Worm (Caenorhabditis elegans) whole organism, young adult: ENCODE results near the gene exc-5.

Experiments
- B0336.3 ChIP-seq: fragments of 200-800 bp; sonication (Bioruptor generic); IDR thresholded peaks from 2 replicates; pipeline ENCODE4 v1.3.6; 2022; ENCODE audit warnings: missing genetic modification characterization, missing compliant biosample characterization
- F10E7.11 ChIP-seq: sonication (generic microtip); optimal IDR thresholded peaks from 2 replicates; lab custom pipeline; 2017; ENCODE audit warnings: mild to moderate bottlenecking, missing genetic modification characterization, moderate library complexity, missing compliant biosample characterization
- F33H1.4 ChIP-seq: fragments of 200-800 bp; sonication (Bioruptor generic); IDR thresholded peaks from 2 replicates; pipeline ENCODE4 v1.3.6; 2022; ENCODE audit warnings: missing genetic modification reagents, missing genetic modification characterization, missing compliant biosample characterization
- F49E8.2 ChIP-seq: sonication (generic microtip); optimal IDR thresholded peaks from 3 replicates; lab custom pipeline; 2017; ENCODE audit warnings: missing genetic modification characterization, mild to moderate bottlenecking, missing compliant biosample characterization, antibody characterized with exemption, moderate library complexity; ENCODE audit not compliant: insufficient read depth
- F52B5.7 ChIP-seq: sonication (generic microtip); optimal IDR thresholded peaks from 2 replicates; lab custom pipeline; 2016; ENCODE audit warnings: mild to moderate bottlenecking, missing genetic modification characterization, missing compliant biosample characterization
- K11D2.4 ChIP-seq: fragments of 200-800 bp; sonication (Bioruptor generic); IDR thresholded peaks from 2 replicates; pipeline ENCODE4 v1.3.6; 2022; ENCODE audit warnings: missing genetic modification reagents, missing genetic modification characterization, missing compliant biosample characterization
- T07F8.4 ChIP-seq: sonication (generic microtip); optimal IDR thresholded peaks from 2 replicates; lab custom pipeline; 2016; ENCODE audit warnings: mild to moderate bottlenecking, missing genetic modification characterization, moderate library complexity, missing compliant biosample characterization
- Y56A3A.18 ChIP-seq: fragments of 200-800 bp; sonication (Bioruptor generic); IDR thresholded peaks from 2 replicates; pipeline ENCODE4 v1.3.6; 2022; ENCODE audit warnings: missing genetic modification reagents, missing genetic modification characterization, missing compliant biosample characterization
- aptf-3 ChIP-seq: fragments of 200-800 bp; sonication (Bioruptor generic); IDR thresholded peaks from 2 replicates; pipeline ENCODE4 v1.3.6; 2022; ENCODE audit warnings: missing genetic modification characterization, missing compliant biosample characterization
- athp-1 ChIP-seq: sonication (generic microtip); optimal IDR thresholded peaks from 2 replicates; lab custom pipeline; 2017; ENCODE audit warnings: mild to moderate bottlenecking, missing genetic modification characterization, missing compliant biosample characterization
- attf-3 ChIP-seq: fragments of 200-800 bp; sonication (Bioruptor generic); conservative IDR thresholded peaks from 2 replicates; pipeline ENCODE4 v1.3.6; 2022; ENCODE audit warnings: missing genetic modification reagents, missing genetic modification characterization, missing compliant biosample characterization
- ceh-100 ChIP-seq: fragments of 200-800 bp; sonication (Bioruptor generic); IDR thresholded peaks from 2 replicates; pipeline ENCODE4 v1.3.6; 2022; ENCODE audit warnings: missing genetic modification reagents, missing genetic modification characterization, missing compliant biosample characterization
- ceh-91 ChIP-seq: fragments of 200-800 bp; sonication (Bioruptor generic); IDR thresholded peaks from 2 replicates; pipeline ENCODE4 v1.3.6; 2022; ENCODE audit warnings: missing genetic modification reagents, missing genetic modification characterization, missing compliant biosample characterization
- chd-7 ChIP-seq: sonication (generic microtip); optimal IDR thresholded peaks from 2 replicates; lab custom pipeline; 2016; ENCODE audit warnings: mild to moderate bottlenecking, missing genetic modification characterization, moderate library complexity, missing compliant biosample characterization
- dpff-1 ChIP-seq: sonication (generic microtip); optimal IDR thresholded peaks from 2 replicates; lab custom pipeline; 2017; ENCODE audit warnings: mild to moderate bottlenecking, missing genetic modification characterization, missing compliant biosample characterization
- egl-18 ChIP-seq: fragments of 200-800 bp; sonication (Bioruptor generic); IDR thresholded peaks from 2 replicates; pipeline ENCODE4 v1.3.6; 2022; ENCODE audit warnings: missing genetic modification reagents, missing genetic modification characterization, missing compliant biosample characterization
- egl-44 ChIP-seq: fragments of 200-800 bp; sonication (Bioruptor generic); IDR thresholded peaks from 2 replicates; pipeline ENCODE4 v1.3.6; 2022; ENCODE audit warnings: missing genetic modification reagents, missing genetic modification characterization, missing compliant biosample characterization
- egrh-3 ChIP-seq: fragments of 200-800 bp; sonication (Bioruptor generic); IDR thresholded peaks from 2 replicates; pipeline ENCODE4 v1.3.6; 2022; ENCODE audit warnings: missing genetic modification reagents, missing genetic modification characterization, missing compliant biosample characterization
- ets-4 ChIP-seq: fragments of 200-800 bp; sonication (Bioruptor generic); optimal IDR thresholded peaks from 2 replicates; lab custom pipeline; 2018; ENCODE audit warnings: mild to moderate bottlenecking, missing genetic modification characterization, missing compliant biosample characterization
- gei-17 ChIP-seq: fragments of 200-800 bp; sonication (Bioruptor generic); optimal IDR thresholded peaks from 2 replicates; lab custom pipeline; 2018; ENCODE audit warnings: mild to moderate bottlenecking, missing genetic modification characterization, missing compliant biosample characterization
- lag-1 ChIP-seq: fragments of 200-800 bp; sonication (Bioruptor generic); IDR thresholded peaks from 2 replicates; pipeline ENCODE4 v1.3.6; 2022; ENCODE audit warnings: missing genetic modification reagents, missing genetic modification characterization, missing compliant biosample characterization
- lin-40 ChIP-seq: sonication (generic microtip); optimal IDR thresholded peaks from 2 replicates; lab custom pipeline; 2016; ENCODE audit warnings: missing genetic modification characterization, mild to moderate bottlenecking, missing compliant biosample characterization, missing genotype, missing genetic modification reagents
- lir-1 ChIP-seq: fragments of 200-800 bp; sonication (Bioruptor generic); conservative IDR thresholded peaks from 2 replicates; pipeline ENCODE4 v1.3.6; 2022; ENCODE audit warnings: missing genetic modification reagents, missing genetic modification characterization, missing compliant biosample characterization
- lsl-1 ChIP-seq: fragments of 200-800 bp; sonication (Bioruptor generic); optimal IDR thresholded peaks from 2 replicates; lab custom pipeline; 2018; ENCODE audit warnings: mild to moderate bottlenecking, missing genetic modification characterization, moderate library complexity, missing compliant biosample characterization
- madf-10 ChIP-seq: sonication (generic microtip); optimal IDR thresholded peaks from 2 replicates; lab custom pipeline; 2016; ENCODE audit warnings: mild to moderate bottlenecking, missing genetic modification characterization, missing compliant biosample characterization
- madf-3 ChIP-seq: fragments of 200-800 bp; sonication (Bioruptor generic); IDR thresholded peaks from 2 replicates; pipeline ENCODE4 v1.3.6; 2022; ENCODE audit warnings: missing genetic modification reagents, missing genetic modification characterization, missing compliant biosample characterization
- madf-8 ChIP-seq: fragments of 200-800 bp; sonication (Bioruptor generic); conservative IDR thresholded peaks from 2 replicates; pipeline ENCODE4 v1.3.6; 2022; ENCODE audit warnings: missing genetic modification reagents, missing genetic modification characterization, missing compliant biosample characterization
- mel-28 ChIP-seq: sonication (generic microtip); optimal IDR thresholded peaks from 2 replicates; lab custom pipeline; 2016; ENCODE audit warnings: borderline replicate concordance, mild to moderate bottlenecking, missing genetic modification characterization, missing compliant biosample characterization
- nhr-120 ChIP-seq: fragments of 200-800 bp; sonication (Bioruptor generic); IDR thresholded peaks from 2 replicates; pipeline ENCODE4 v1.3.6; 2022; ENCODE audit warnings: missing genetic modification characterization, missing compliant biosample characterization
- nhr-179 ChIP-seq: sonication (generic microtip); optimal IDR thresholded peaks from 2 replicates; lab custom pipeline; 2016; ENCODE audit warnings: mild to moderate bottlenecking, missing genetic modification characterization, missing compliant biosample characterization
- pbrm-1 ChIP-seq: fragments of 200-800 bp; sonication (Bioruptor generic); IDR thresholded peaks from 2 replicates; pipeline ENCODE4 v1.3.6; 2022; ENCODE audit warnings: missing genetic modification reagents, missing genetic modification characterization, missing compliant biosample characterization
- pha-4 ChIP-seq: fragments of 150-350 bp; sonication (generic microtip); optimal IDR thresholded peaks from 2 replicates; lab custom pipeline; 2014; ENCODE audit warnings: missing biosample characterization, missing genetic modification reagents, missing genetic modification characterization
- rcor-1 ChIP-seq: fragments of 200-800 bp; sonication (Bioruptor generic); IDR thresholded peaks from 2 replicates; pipeline ENCODE4 v1.3.6; 2022; ENCODE audit warnings: missing genetic modification reagents, missing genetic modification characterization, missing compliant biosample characterization
- snpc-1.3 ChIP-seq: sonication (generic microtip); optimal IDR thresholded peaks from 2 replicates; lab custom pipeline; 2017; ENCODE audit warnings: missing genetic modification characterization, mild to moderate bottlenecking, missing compliant biosample characterization, antibody characterized with exemption, moderate library complexity, missing genotype, missing genetic modification reagents; ENCODE audit not compliant: insufficient read depth
- zfh-2 ChIP-seq: fragments of 200-800 bp; sonication (Bioruptor generic); conservative IDR thresholded peaks from 2 replicates; pipeline ENCODE4 v1.3.6; 2022; ENCODE audit warnings: missing genetic modification reagents, missing genetic modification characterization, missing compliant biosample characterization
- ztf-28 ChIP-seq: fragments of 200-800 bp; sonication (Bioruptor generic); IDR thresholded peaks from 2 replicates; pipeline ENCODE4 v1.3.6; 2022; ENCODE audit warnings: missing genetic modification reagents, missing genetic modification characterization, missing compliant biosample characterization
- ztf-6 ChIP-seq: fragments of 200-800 bp; sonication (Bioruptor generic); IDR thresholded peaks from 2 replicates; pipeline ENCODE4 v1.3.6; 2022; ENCODE audit warnings: missing genetic modification reagents, missing genetic modification characterization, missing compliant biosample characterization

Gene exc-5

ce11 chrIV:8819471-8819870 lies 6.0 kb upstream of the exc-5 start:
- no peak for TF ChIP-seq lsl-1 (GFP tag; lab: Kevin White, UChicago)
- no peak for TF ChIP-seq ztf-6 (GFP tag; lab: Robert Waterston, UW)
- no peak for TF ChIP-seq ceh-91 (GFP tag; lab: Robert Waterston, UW)
- TF ChIP-seq lin-40 (tag; lab: Kevin White, UChicago), result no peak
- no peak for TF ChIP-seq pha-4 (tag; lab: Kevin White, UChicago)
- TF ChIP-seq lir-1 (GFP tag; lab: Robert Waterston, UW), result no peak
- no peak for TF ChIP-seq nhr-179 (tag; lab: Kevin White, UChicago)
- TF ChIP-seq egl-44 (GFP tag; lab: Robert Waterston, UW), result no peak
- no peak for TF ChIP-seq pbrm-1 (GFP tag; lab: Robert Waterston, UW)
- TF ChIP-seq T07F8.4 (tag; lab: Kevin White, UChicago), result no peak
- no peak for TF ChIP-seq B0336.3
- TF ChIP-seq nhr-120 (GFP tag; lab: Robert Waterston, UW), result no peak
- TF ChIP-seq attf-3, result no peak
- no peak for TF ChIP-seq F33H1.4
- TF ChIP-seq ztf-28, result no peak
- no peak for TF ChIP-seq zfh-2 (GFP tag; lab: Robert Waterston, UW)
- no peak for TF ChIP-seq ceh-100 (GFP tag; lab: Robert Waterston, UW)
- no peak for TF ChIP-seq F49E8.2
- TF ChIP-seq rcor-1 (GFP tag; lab: Robert Waterston, UW), result no peak
- TF ChIP-seq, all 124 proteins: peak for 0

ce11 chrIV:8817639-8818038 lies 4.2 kb upstream of the exc-5 start, which contains the start of gene T28C6.10:
Gene T28C6.10, plus strand, starts transcription at chrIV:8817939.
- TF ChIP-seq dpff-1 (tag; lab: Kevin White, UChicago) (no peak), mel-28 (tag; lab: Kevin White, UChicago) (no peak), ets-4 (GFP tag; lab: Kevin White, UChicago) (no peak), F10E7.11 (tag; lab: Kevin White, UChicago) (no peak), lag-1 (GFP tag; lab: Robert Waterston, UW) (no peak), Y56A3A.18 (GFP tag; lab: Robert Waterston, UW) (no peak), zfh-2 (GFP tag; lab: Robert Waterston, UW) (no peak), chd-7 (tag; lab: Kevin White, UChicago) (no peak), madf-10 (tag; lab: Kevin White, UChicago) (no peak), ztf-28 (no peak), athp-1 (tag; lab: Kevin White, UChicago) (no peak), aptf-3 (GFP tag; lab: Robert Waterston, UW) (no peak), madf-8 (GFP tag; lab: Robert Waterston, UW) (no peak), snpc-1.3 (no peak), K11D2.4 (GFP tag; lab: Robert Waterston, UW) (no peak), lsl-1 (GFP tag; lab: Kevin White, UChicago) (no peak), F52B5.7 (tag; lab: Kevin White, UChicago) (no peak), gei-17 (GFP tag; lab: Kevin White, UChicago) (no peak), egl-18 (GFP tag; lab: Robert Waterston, UW) (no peak)

ce11 chrIV:8816617-8817016 lies 3.1 kb upstream of the exc-5 start:
- no peak for TF ChIP-seq madf-3 (GFP tag; lab: Robert Waterston, UW)
- TF ChIP-seq egrh-3 (GFP tag; lab: Robert Waterston, UW), result peak; percentile 86
- TF ChIP-seq, all 124 proteins: peak for 1
